Worm (Caenorhabditis elegans): ENCODE measurements around the gene F36D3.4.

Gene F36D3.4

DNA sequence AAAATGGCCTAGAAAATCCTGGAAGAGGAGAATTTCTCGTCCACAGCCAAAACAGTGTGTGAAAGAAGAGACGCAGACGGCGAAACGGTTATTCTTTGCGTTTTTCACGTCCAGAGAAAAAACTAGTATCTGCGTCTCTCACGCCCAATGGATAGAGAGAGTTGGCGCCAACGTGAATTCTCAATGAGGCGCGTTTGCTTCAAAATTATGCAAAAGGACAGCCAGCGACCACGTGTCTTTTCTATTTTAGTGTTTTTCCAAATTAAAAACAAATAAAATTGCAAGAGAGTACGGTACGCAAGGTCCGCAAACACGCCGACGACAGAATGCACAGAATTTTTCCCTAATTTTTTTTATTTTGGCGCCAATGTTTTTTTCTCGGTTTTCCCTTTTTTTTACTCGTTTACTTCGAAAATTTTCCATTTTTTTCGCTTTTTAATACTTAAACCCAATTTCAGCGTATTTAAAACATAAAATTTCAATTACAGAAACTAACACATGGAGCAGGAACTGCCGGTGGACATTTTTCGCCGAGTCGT is 20.5 kb upstream of the F36D3.4 start, which contains the start of gene Y32B12B.2:
Y32B12B.2 (plus strand) TSS at position 489 of the 539 bp plus-strand sequence.
- TF ChIP-seq ceh-27 (GFP tag; optimal IDR thresholded peaks at IDR 0.05) = peak; percentile 8
- peak; percentile 66 for TF ChIP-seq efl-1 (GFP tag; optimal IDR thresholded peaks at IDR 0.05)
- TF ChIP-seq lag-1 (GFP tag; IDR thresholded peaks at IDR 0.05) = no peak
- TF ChIP-seq snpc-1.3 (tag; optimal IDR thresholded peaks at IDR 0.05; ENCODE audit: insufficient read depth) = no peak
- TF ChIP-seq lin-40 (tag; optimal IDR thresholded peaks at IDR 0.05) = no peak
- no peak for TF ChIP-seq ama-1 (optimal IDR thresholded peaks at IDR 0.05)
- no peak for TF ChIP-seq ama-1 (GFP tag; optimal IDR thresholded peaks at IDR 0.05)
- peak; percentile 57 for TF ChIP-seq lin-54 (GFP tag; optimal IDR thresholded peaks at IDR 0.05)
- TF ChIP-seq ccch-3 (GFP tag; optimal IDR thresholded peaks at IDR 0.05) = no peak
- no peak for TF ChIP-seq C17E4.6 (GFP tag; IDR thresholded peaks at IDR 0.05)
- TF ChIP-seq Y53F4B.3 (GFP tag; IDR thresholded peaks at IDR 0.05) = no peak
- TF ChIP-seq dpff-1 (tag; optimal IDR thresholded peaks at IDR 0.05) = no peak
- peak; percentile 93 for TF ChIP-seq dox-1 (GFP tag; IDR thresholded peaks at IDR 0.05)
- peak; percentile 64; the same call in 1 of the 2 replicates for TF ChIP-seq Y79H2A.3 (GFP tag; conservative IDR thresholded peaks at IDR 0.05)
- peak; percentile 40 for TF ChIP-seq tbp1 (GFP tag; optimal IDR thresholded peaks at IDR 0.05)
- no peak for TF ChIP-seq snpc-1.1 (tag; optimal IDR thresholded peaks at IDR 0.05; ENCODE audit: insufficient read depth)
- TF ChIP-seq hlh-12 (tag; optimal IDR thresholded peaks at IDR 0.05) = no peak
- TF ChIP-seq aptf-3 (GFP tag; IDR thresholded peaks at IDR 0.05) = no peak
- TF ChIP-seq sptf-2 (GFP tag; optimal IDR thresholded peaks at IDR 0.05) = no peak
- no peak for TF ChIP-seq die-1 (tag; optimal IDR thresholded peaks at IDR 0.05)
- TF ChIP-seq him-1 (tag; optimal IDR thresholded peaks at IDR 0.05) = no peak
- 0 out of 2 replicates have a peak, but pooled peaks have one; percentile 11 for TF ChIP-seq ztf-6 (GFP tag; IDR thresholded peaks at IDR 0.05)
- TF ChIP-seq C06A6.2 (GFP tag; conservative IDR thresholded peaks at IDR 0.05) = no peak
- TF ChIP-seq K12H6.12 (tag; optimal IDR thresholded peaks at IDR 0.05) = peak; percentile 31
- no peak for TF ChIP-seq ztf-26 (tag; optimal IDR thresholded peaks at IDR 0.05)
- no peak for TF ChIP-seq mxl-1 (tag; optimal IDR thresholded peaks at IDR 0.05)
- no peak for TF ChIP-seq ceh-58 (GFP tag; IDR thresholded peaks at IDR 0.05)
- TF ChIP-seq lsy-27 (tag; optimal IDR thresholded peaks at IDR 0.05; ENCODE audit: borderline replicate concordance, insufficient read depth) = no peak
- TF ChIP-seq mel-28 (tag; optimal IDR thresholded peaks at IDR 0.05; ENCODE audit: borderline replicate concordance) = no peak
- no peak for TF ChIP-seq unc-62 (GFP tag; optimal IDR thresholded peaks at IDR 0.05)
- no peak for TF ChIP-seq F39B2.1 (GFP tag; IDR thresholded peaks at IDR 0.05)
- peak; percentile 31 for TF ChIP-seq tlf-1 (GFP tag; optimal IDR thresholded peaks at IDR 0.05)
- TF ChIP-seq madf-8 (GFP tag; conservative IDR thresholded peaks at IDR 0.05) = peak; percentile 40
- no peak for TF ChIP-seq F10E7.11 (tag; optimal IDR thresholded peaks at IDR 0.05)
- no peak for TF ChIP-seq ets-4 (GFP tag; optimal IDR thresholded peaks at IDR 0.05)
- TF ChIP-seq nhr-27 (tag; optimal IDR thresholded peaks at IDR 0.05) = no peak
- no peak for TF ChIP-seq madf-10 (tag; optimal IDR thresholded peaks at IDR 0.05)
- TF ChIP-seq snpc-3.4 (tag; optimal IDR thresholded peaks at IDR 0.05) = no peak
- no peak for TF ChIP-seq T07F8.4 (tag; optimal IDR thresholded peaks at IDR 0.05)
- TF ChIP-seq akir-1 (GFP tag; optimal IDR thresholded peaks at IDR 0.05) = no peak
- TF ChIP-seq Y95B8A.8 (GFP tag; IDR thresholded peaks at IDR 0.05) = no peak
- no peak for TF ChIP-seq ZK185.1 (tag; optimal IDR thresholded peaks at IDR 0.05; ENCODE audit: poor library complexity, severe bottlenecking)
- TF ChIP-seq sdz-38 (tag; optimal IDR thresholded peaks at IDR 0.05) = no peak
- peak; percentile 54; the same call in 1 of the 2 replicates for TF ChIP-seq ceh-100 (GFP tag; IDR thresholded peaks at IDR 0.05)
- no peak for TF ChIP-seq hmg-20 (GFP tag; IDR thresholded peaks at IDR 0.05)
- TF ChIP-seq B0261.1 (tag; optimal IDR thresholded peaks at IDR 0.05) = no peak
- TF ChIP-seq F57C9.4 (tag; optimal IDR thresholded peaks at IDR 0.05) = no peak
- peak; percentile 61 for TF ChIP-seq hsf-1 (GFP tag; IDR thresholded peaks at IDR 0.05)
- no peak for TF ChIP-seq lin-35 (GFP tag; optimal IDR thresholded peaks at IDR 0.05)

Data from whole organism, young adult.